Worm (Caenorhabditis elegans): ENCODE data around the gene T14F9.2.

ce11 chrX:2229305-2230172 lies 4.6 kb upstream of the T14F9.2 start, which contains the start of gene lin-32:
- TF ChIP-seq ceh-19 (GFP tag; optimal IDR thresholded peaks at IDR 0.05) (no peak), ztf-16 (tag; optimal IDR thresholded peaks at IDR 0.05) (no peak), elt-2 (tag; optimal IDR thresholded peaks at IDR 0.05) (no peak), ama-1 (optimal IDR thresholded peaks at IDR 0.05) (no peak), fkh-10 (GFP tag; optimal IDR thresholded peaks at IDR 0.05) (no peak), pag-3 (tag; optimal IDR thresholded peaks at IDR 0.05; ENCODE audit: borderline replicate concordance) (no peak), ceh-2 (tag; optimal IDR thresholded peaks at IDR 0.05) (no peak), unc-86 (tag; optimal IDR thresholded peaks at IDR 0.05) (no peak), nfya-1 (tag; optimal IDR thresholded peaks at IDR 0.05) (no peak), ceh-14 (tag; optimal IDR thresholded peaks at IDR 0.05) (no peak)

Measured in whole organism, late embryonic.